Fruit fly (Drosophila melanogaster) whole organism, wandering third instar larva: ENCODE results near the gene VhaPPA1-1.
A peak's percentile ranks its signal among the peaks of the same experiment; 100 is the strongest.

Experiments used
- Abd-B ChIP-seq: fragments of >200 bp; optimal IDR thresholded peaks from 2 replicates; lab custom pipeline; 2017; ENCODE audit warnings: missing biosample characterization, missing genetic modification characterization
- CG32264 ChIP-seq: fragments of 200-800 bp; sonication (Bioruptor generic); optimal IDR thresholded peaks from 2 replicates; lab custom pipeline; 2016; ENCODE audit warnings: missing biosample characterization, missing genetic modification characterization
- CG9705 ChIP-seq: fragments of 200-800 bp; sonication (Bioruptor generic); optimal IDR thresholded peaks from 2 replicates; lab custom pipeline; 2018; ENCODE audit warnings: missing biosample characterization, mild to moderate bottlenecking, missing genetic modification characterization
- CrebA ChIP-seq: fragments of 200-800 bp; sonication (Bioruptor generic); optimal IDR thresholded peaks from 2 replicates; lab custom pipeline; 2016; ENCODE audit warnings: missing biosample characterization, mild to moderate bottlenecking, missing genetic modification characterization, borderline replicate concordance
- Dfd ChIP-seq: fragments of >200 bp; optimal IDR thresholded peaks from 2 replicates; lab custom pipeline; 2017; ENCODE audit warnings: missing biosample characterization, missing genetic modification characterization
- Dif ChIP-seq: fragments of 200-275, 200-300 bp; sonication (Bioruptor generic); optimal IDR thresholded peaks from 2 replicates; lab custom pipeline; 2018; ENCODE audit warnings: missing biosample characterization, missing genetic modification characterization; ENCODE audit not compliant: partially characterized antibody
- GATAd ChIP-seq: sonication (Bioruptor generic); optimal IDR thresholded peaks from 2 replicates; lab custom pipeline; 2016; ENCODE audit warnings: missing biosample characterization, missing genetic modification characterization
- HLH106 ChIP-seq: fragments of 200-800 bp; optimal IDR thresholded peaks from 3 replicates; lab custom pipeline; 2019; ENCODE audit warnings: missing biosample characterization, mild to moderate bottlenecking, missing genetic modification characterization, moderate library complexity
- Hnf4 ChIP-seq: fragments of 200-800 bp; sonication (Bioruptor generic); optimal IDR thresholded peaks from 2 replicates; lab custom pipeline; 2016; ENCODE audit warnings: missing biosample characterization, mild to moderate bottlenecking, missing genetic modification characterization
- Hr78 ChIP-seq: fragments of >200 bp; optimal IDR thresholded peaks from 2 replicates; lab custom pipeline; 2017; ENCODE audit warnings: missing biosample characterization, missing genetic modification characterization
- Hr83 ChIP-seq: fragments of 200-300 bp; sonication (Bioruptor generic); optimal IDR thresholded peaks from 2 replicates; lab custom pipeline; 2016; ENCODE audit warnings: missing biosample characterization, mild to moderate bottlenecking, missing genetic modification characterization, moderate library complexity; ENCODE audit not compliant: poor library complexity, severe bottlenecking
- Jra ChIP-seq: sonication (Bioruptor generic); optimal IDR thresholded peaks from 2 replicates; lab custom pipeline; 2016; ENCODE audit warnings: missing biosample characterization, missing genetic modification characterization
- Mio ChIP-seq: sonication (Bioruptor generic); optimal IDR thresholded peaks from 2 replicates; lab custom pipeline; 2016; ENCODE audit warnings: missing biosample characterization, missing genetic modification characterization
- Myc ChIP-seq: fragments of >200 bp; optimal IDR thresholded peaks from 2 replicates; lab custom pipeline; 2017
- N ChIP-seq: fragments of >200 bp; optimal IDR thresholded peaks from 2 replicates; lab custom pipeline; 2018; ENCODE audit warnings: missing biosample characterization, missing external identifiers, missing genetic modification characterization
- OdsH ChIP-seq: fragments of 200-800 bp; sonication (Bioruptor generic); optimal IDR thresholded peaks from 2 replicates; lab custom pipeline; 2016; ENCODE audit warnings: missing biosample characterization, mild to moderate bottlenecking, missing genetic modification characterization
- Rel ChIP-seq, 2 experiments: fragments of 200-800 bp; sonication (Bioruptor generic) in 1 of 2; optimal IDR thresholded peaks; 2 replicates in 1 of 2; 3 replicates in 1 of 2; lab custom pipeline; 2016 to 2019; ENCODE audit warnings: mild to moderate bottlenecking in 2 of 2, missing biosample characterization in 2 of 2, missing genetic modification characterization in 2 of 2, moderate library complexity in 1 of 2
- Sp1 ChIP-seq: fragments of 200-800 bp; sonication (Bioruptor generic); optimal IDR thresholded peaks from 3 replicates; lab custom pipeline; 2019; ENCODE audit warnings: missing biosample characterization, mild to moderate bottlenecking, missing genetic modification characterization, moderate library complexity
- Vsx2 ChIP-seq: fragments of 200-300, 225-300 bp; sonication (Bioruptor generic); optimal IDR thresholded peaks from 2 replicates; lab custom pipeline; 2018; ENCODE audit warnings: missing biosample characterization, missing genetic modification characterization; ENCODE audit not compliant: partially characterized antibody
- br ChIP-seq: fragments of 200-800 bp; sonication (Bioruptor generic); optimal IDR thresholded peaks from 2 replicates; lab custom pipeline; 2016; ENCODE audit warnings: missing biosample characterization, missing genetic modification characterization
- brk ChIP-seq: fragments of 200-800 bp; sonication (Bioruptor generic); optimal IDR thresholded peaks from 2 replicates; lab custom pipeline; 2016; ENCODE audit warnings: missing biosample characterization, mild to moderate bottlenecking, missing genetic modification characterization
- dl ChIP-seq, 2 experiments: fragments of 175-275, 200-275 bp in 1 of 2; fragments of 200-275 bp in 1 of 2; sonication (Bioruptor generic); optimal IDR thresholded peaks; lab custom pipeline; 2018; ENCODE audit warnings: mild to moderate bottlenecking in 2 of 2, missing biosample characterization in 2 of 2, missing genetic modification characterization in 2 of 2, moderate library complexity in 2 of 2; ENCODE audit not compliant: partially characterized antibody in 2 of 2, insufficient read depth in 1 of 2
- dmrt93B ChIP-seq: fragments of 200-800 bp; sonication (Bioruptor generic); optimal IDR thresholded peaks from 2 replicates; lab custom pipeline; 2018; ENCODE audit warnings: missing biosample characterization, mild to moderate bottlenecking, missing genetic modification characterization
- dsf ChIP-seq: sonication (Bioruptor generic); optimal IDR thresholded peaks from 2 replicates; lab custom pipeline; 2016; ENCODE audit warnings: missing biosample characterization, missing genetic modification characterization, borderline replicate concordance
- ey ChIP-seq: fragments of 200-800 bp; sonication (Bioruptor generic); optimal IDR thresholded peaks from 2 replicates; lab custom pipeline; 2016; ENCODE audit warnings: missing biosample characterization, missing genetic modification characterization
- foxo ChIP-seq, 2 experiments: fragments of 200-800 bp; sonication (Bioruptor generic); optimal IDR thresholded peaks; 2 replicates in 1 of 2; 3 replicates in 1 of 2; lab custom pipeline; 2016 to 2017; ENCODE audit warnings: missing biosample characterization in 2 of 2, missing genetic modification characterization in 2 of 2
- fru ChIP-seq: fragments of 200-800 bp; sonication (Bioruptor generic); optimal IDR thresholded peaks from 3 replicates; lab custom pipeline; 2016; ENCODE audit warnings: missing biosample characterization, mild to moderate bottlenecking, missing genetic modification characterization
- h ChIP-seq: fragments of 200-800 bp; sonication (Bioruptor generic); optimal IDR thresholded peaks from 3 replicates; lab custom pipeline; 2016; ENCODE audit warnings: missing biosample characterization, mild to moderate bottlenecking, missing genetic modification characterization
- jim ChIP-seq: fragments of 175-275, 200-325 bp; sonication (Bioruptor generic); optimal IDR thresholded peaks from 2 replicates; lab custom pipeline; 2016; ENCODE audit warnings: missing biosample characterization, mild to moderate bottlenecking, missing genetic modification characterization
- lola ChIP-seq: fragments of >200 bp; optimal IDR thresholded peaks from 2 replicates; lab custom pipeline; 2017; ENCODE audit warnings: missing biosample characterization, missing genetic modification characterization
- pan ChIP-seq: fragments of >200 bp; optimal IDR thresholded peaks from 2 replicates; lab custom pipeline; 2017
- psq ChIP-seq: fragments of 200-800 bp; sonication (Bioruptor generic); optimal IDR thresholded peaks from 3 replicates; lab custom pipeline; 2017; ENCODE audit warnings: missing biosample characterization, mild to moderate bottlenecking, missing genetic modification characterization, moderate library complexity
- rgr ChIP-seq: fragments of 200-800 bp; sonication (Bioruptor generic); optimal IDR thresholded peaks from 3 replicates; lab custom pipeline; 2016; ENCODE audit warnings: missing biosample characterization, mild to moderate bottlenecking, missing genetic modification characterization
- sage ChIP-seq: fragments of 200-800 bp; sonication (Bioruptor generic); optimal IDR thresholded peaks from 2 replicates; lab custom pipeline; 2016; ENCODE audit warnings: missing biosample characterization, mild to moderate bottlenecking, missing genetic modification characterization
- sv ChIP-seq: fragments of 200-800 bp; sonication (Bioruptor generic); optimal IDR thresholded peaks from 3 replicates; lab custom pipeline; 2016; ENCODE audit warnings: missing biosample characterization, missing genetic modification characterization
- tai ChIP-seq: sonication (Bioruptor generic); optimal IDR thresholded peaks from 2 replicates; lab custom pipeline; 2016; ENCODE audit warnings: missing biosample characterization, missing genetic modification characterization
- usp ChIP-seq: fragments of >200 bp; optimal IDR thresholded peaks from 2 replicates; lab custom pipeline; 2017; ENCODE audit warnings: missing biosample characterization, missing genetic modification characterization
- woc ChIP-seq: sonication (Bioruptor generic); optimal IDR thresholded peaks from 2 replicates; lab custom pipeline; 2016; ENCODE audit warnings: missing biosample characterization, mild to moderate bottlenecking, missing genetic modification characterization

Gene VhaPPA1-1

DNA sequence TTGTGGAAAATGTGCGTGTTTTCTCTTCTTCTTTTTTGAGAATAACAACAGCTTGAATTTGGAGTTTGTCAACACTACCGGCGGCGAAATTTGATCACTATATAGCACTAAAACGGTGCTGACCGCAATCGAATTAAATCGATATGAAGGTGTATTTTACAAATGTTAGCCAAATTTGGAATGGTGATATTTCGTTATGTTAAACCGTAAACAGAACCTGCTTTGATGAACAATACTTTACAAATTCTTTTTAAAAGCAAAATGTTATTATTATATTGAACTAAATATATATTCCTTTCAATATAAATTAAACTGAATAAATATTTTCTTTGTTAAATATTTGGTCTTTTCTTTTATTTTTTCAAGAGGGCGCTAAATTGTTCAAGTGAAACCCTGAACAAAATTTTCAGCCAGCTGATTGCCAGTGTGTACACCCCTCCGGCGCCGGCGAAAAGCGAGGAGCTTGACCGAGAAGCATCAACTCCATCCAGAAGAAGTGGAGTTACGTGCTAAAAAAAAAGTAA, 17.8 kb downstream of the VhaPPA1-1 start, which contains the start of the genes Rrp6, CG33331 and CG33332:
Gene Rrp6, minus strand, starts transcription at position 236 of the 524 bp plus-strand sequence.
Gene CG33331, plus strand, starts transcription at position 446 of the 524 bp plus-strand sequence.
Gene CG33332, plus strand, starts transcription at position 446 of the 524 bp plus-strand sequence.
- TF ChIP-seq Dif (GFP tag; lab: Kevin White, UChicago) (no peak), h (GFP tag; lab: Kevin White, UChicago) (peak; percentile 77), woc (GFP tag; lab: Kevin White, UChicago) (no peak), HLH106 (tag; lab: Kevin White, UChicago) (peak; percentile 79), Sp1 (GFP tag; lab: Kevin White, UChicago) (peak; percentile 71), Myc (lab: Kevin White, UChicago) (peak; percentile 79), br (no peak), dl (GFP tag; optimal IDR thresholded peaks at IDR 0.05; lab: Kevin White, UChicago; ENCODE audit: insufficient read depth in 1 of 2, partially characterized antibody in 2 of 2) (no peak), rgr (peak; percentile 85), foxo (GFP tag; optimal IDR thresholded peaks at IDR 0.05; lab: Kevin White, UChicago) (peak in 1 of 2 experiments; percentile 86), CG9705 (GFP tag; lab: Kevin White, UChicago) (peak; percentile 52), fru (GFP tag; lab: Kevin White, UChicago) (no peak), CrebA (GFP tag; lab: Kevin White, UChicago) (no peak), Hnf4 (no peak), dsf (GFP tag; lab: Kevin White, UChicago) (no peak), dmrt93B (GFP tag; lab: Kevin White, UChicago) (no peak), GATAd (GFP tag; lab: Kevin White, UChicago) (peak; percentile 20), Dfd (GFP tag; lab: Kevin White, UChicago) (no peak), pan (no peak), brk (GFP tag; lab: Kevin White, UChicago) (no peak), Abd-B (GFP tag; lab: Kevin White, UChicago) (no peak), Rel (GFP tag; optimal IDR thresholded peaks at IDR 0.05; lab: Kevin White, UChicago) (no peak), Rel (tag; optimal IDR thresholded peaks at IDR 0.05; lab: Kevin White, UChicago) (no peak), lola (no peak), N (GFP tag; lab: Kevin White, UChicago) (no peak), sv (peak; percentile 62), Hr78 (GFP tag; lab: Kevin White, UChicago) (no peak), ey (GFP tag; lab: Kevin White, UChicago) (peak; percentile 66), Hr83 (GFP tag; lab: Kevin White, UChicago) (peak; percentile 86), sage (GFP tag; lab: Kevin White, UChicago) (no peak), OdsH (GFP tag; lab: Kevin White, UChicago) (peak; percentile 70), Vsx2 (GFP tag; lab: Kevin White, UChicago) (no peak), tai (GFP tag; lab: Kevin White, UChicago) (no peak), Mio (GFP tag; lab: Kevin White, UChicago) (no peak), jim (GFP tag; lab: Kevin White, UChicago) (no peak), Jra (no peak), psq (GFP tag; lab: Kevin White, UChicago) (peak; percentile 72), CG32264 (GFP tag; lab: Kevin White, UChicago) (no peak), usp (no peak)

DNA sequence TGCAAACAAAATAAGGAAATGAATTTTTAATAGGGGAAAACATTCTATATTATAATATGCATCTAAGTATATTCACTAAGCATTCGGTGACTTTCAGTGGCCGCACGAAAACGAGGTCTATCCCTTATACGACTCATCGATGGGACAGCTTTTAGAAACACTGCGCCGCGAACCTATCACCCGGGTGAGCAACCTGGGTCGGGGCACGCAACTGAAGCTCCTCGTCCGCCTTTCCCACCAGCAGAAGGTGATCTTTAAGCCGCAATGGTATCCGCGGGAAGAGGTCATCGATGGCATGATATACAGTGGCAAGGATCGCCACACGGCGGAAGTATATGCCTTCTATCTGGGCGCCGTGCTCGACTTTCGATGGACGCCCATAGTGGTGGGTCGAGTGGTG, 23.0 kb downstream of the VhaPPA1-1 start:
- TF ChIP-seq lola: no peak
